Worm (Caenorhabditis elegans) whole organism, mixed stage, embryonic: ENCODE measurements around the gene R07H5.9.

Source experiments
- ceh-39 ChIP-seq: fragments of 150-350 bp; optimal IDR thresholded peaks from 2 replicates; lab custom pipeline; 2014; ENCODE audit warnings: missing biosample characterization, missing genetic modification characterization
- elt-1 ChIP-seq: sonication (generic microtip); optimal IDR thresholded peaks from 2 replicates; lab custom pipeline; 2017; ENCODE audit warnings: missing genetic modification characterization, mild to moderate bottlenecking, missing compliant biosample characterization, antibody characterized with exemption, moderate library complexity, borderline replicate concordance; ENCODE audit not compliant: insufficient read depth
- mep-1 ChIP-seq: fragments of 150-350 bp; optimal IDR thresholded peaks from 2 replicates; lab custom pipeline; 2017; ENCODE audit warnings: missing biosample characterization, missing genetic modification reagents, missing genetic modification characterization, inconsistent platforms
- unc-62 ChIP-seq: fragments of 150-350 bp; optimal IDR thresholded peaks from 2 replicates; lab custom pipeline; 2014; ENCODE audit warnings: missing biosample characterization, missing genetic modification reagents, missing genetic modification characterization
- ztf-11 ChIP-seq: fragments of 150-350 bp; optimal IDR thresholded peaks from 2 replicates; lab custom pipeline; 2014; ENCODE audit warnings: missing biosample characterization, missing genetic modification characterization

DNA sequence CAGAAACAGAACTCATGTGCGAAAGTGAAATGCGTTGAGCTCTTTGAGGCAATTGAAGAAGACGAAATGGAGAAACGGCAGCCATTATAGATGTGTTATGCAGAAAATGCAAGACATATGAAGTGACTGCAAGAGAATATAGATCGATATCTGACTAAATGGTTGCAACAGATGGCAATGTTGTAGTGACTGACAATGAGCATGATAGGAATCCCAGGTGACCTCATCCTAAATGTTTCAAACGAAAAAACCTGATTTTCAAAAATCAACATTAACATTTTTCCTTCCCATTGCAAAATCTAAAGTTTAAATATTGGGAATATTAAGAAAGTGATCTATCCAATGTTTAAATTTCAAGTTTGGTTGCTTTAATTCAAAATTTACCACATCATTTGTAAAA, 46.6 kb upstream of the R07H5.9 start, which contains the start of gene C08F8.15:
- TF ChIP-seq mep-1 (tag; lab: Kevin White, UChicago) (no peak), ztf-11 (tag; lab: Kevin White, UChicago) (no peak), elt-1 (tag; lab: Kevin White, UChicago) (no peak), ceh-39 (tag; lab: Kevin White, UChicago) (no peak), unc-62 (GFP tag; lab: Kevin White, UChicago) (no peak)
